Worm (Caenorhabditis elegans): ENCODE data around the gene snx-1.

ce11 chrX:1141617-1142016, 12.8 kb downstream of the snx-1 start:
- TF ChIP-seq aly-2 (tag; optimal IDR thresholded peaks at IDR 0.05) (no peak), unc-62 (GFP tag; optimal IDR thresholded peaks at IDR 0.05) (no peak), nhr-12 (tag; optimal IDR thresholded peaks at IDR 0.05) (no peak)
